Worm (Caenorhabditis elegans) whole organism, L3 larva: ENCODE results near the gene F54H12.7.
"Not testable (repeated sequence)": the region's sequence is repeated elsewhere in the genome, so short reads cannot be mapped to it uniquely, and the experiment has no call there.

ENCODE experiments used
- R02D3.7 ChIP-seq: fragments of 150-350 bp; optimal IDR thresholded peaks from 2 replicates; lab custom pipeline; 2014; ENCODE audit warnings: missing biosample characterization, missing genetic modification characterization
- ama-1 ChIP-seq: fragments of 150-350 bp; optimal IDR thresholded peaks from 2 replicates; lab custom pipeline; 2018
- ceh-28 ChIP-seq: fragments of 150-350 bp; optimal IDR thresholded peaks from 2 replicates; lab custom pipeline; 2014; ENCODE audit warnings: missing biosample characterization, missing genetic modification reagents, missing genetic modification characterization
- ceh-82 ChIP-seq: fragments of 150-350 bp; optimal IDR thresholded peaks from 2 replicates; lab custom pipeline; 2014; ENCODE audit warnings: missing biosample characterization, missing genetic modification characterization
- ceh-9 ChIP-seq: sonication (generic microtip); optimal IDR thresholded peaks from 2 replicates; lab custom pipeline; 2018; ENCODE audit warnings: missing biosample characterization, missing genetic modification characterization
- daf-12 ChIP-seq: fragments of 150-350 bp; optimal IDR thresholded peaks from 2 replicates; lab custom pipeline; 2014; ENCODE audit warnings: missing biosample characterization, missing genetic modification reagents, missing genetic modification characterization
- egl-27 ChIP-seq: sonication (generic microtip); optimal IDR thresholded peaks from 4 replicates; lab custom pipeline; 2017; ENCODE audit warnings: missing biosample characterization, missing genetic modification reagents, missing genetic modification characterization
- egl-5 ChIP-seq: fragments of 150-350 bp; optimal IDR thresholded peaks from 2 replicates; lab custom pipeline; 2017; ENCODE audit warnings: missing biosample characterization, missing genetic modification reagents, missing genetic modification characterization, inconsistent platforms
- elt-2 ChIP-seq: sonication (generic microtip); optimal IDR thresholded peaks from 2 replicates; lab custom pipeline; 2016; ENCODE audit warnings: missing genetic modification reagents, mild to moderate bottlenecking, missing genetic modification characterization, missing compliant biosample characterization
- elt-3 ChIP-seq, 3 experiments: fragments of 150-350 bp in 1 of 3; sonication (generic microtip) in 2 of 3; optimal IDR thresholded peaks; 2 replicates in 2 of 3; 4 replicates in 1 of 3; lab custom pipeline; 2014 to 2017; ENCODE audit warnings: missing biosample characterization in 3 of 3, missing genetic modification characterization in 3 of 3
- eor-1 ChIP-seq, 2 experiments: fragments of 150-350 bp; optimal IDR thresholded peaks; 2 replicates each; lab custom pipeline; 2014 to 2018; ENCODE audit warnings: missing biosample characterization in 2 of 2, missing genetic modification characterization in 2 of 2
- fkh-10 ChIP-seq: sonication (generic microtip); optimal IDR thresholded peaks from 2 replicates; lab custom pipeline; 2017; ENCODE audit warnings: missing biosample characterization, missing genetic modification reagents, missing genetic modification characterization
- fkh-2 ChIP-seq: fragments of 150-350 bp; optimal IDR thresholded peaks from 2 replicates; lab custom pipeline; 2014; ENCODE audit warnings: missing biosample characterization, missing genetic modification reagents, missing genetic modification characterization
- fos-1 ChIP-seq: fragments of 150-350 bp; optimal IDR thresholded peaks from 2 replicates; lab custom pipeline; 2014; ENCODE audit warnings: missing biosample characterization, missing genetic modification characterization
- jun-1 ChIP-seq: fragments of 150-350 bp; optimal IDR thresholded peaks from 2 replicates; lab custom pipeline; 2014; ENCODE audit warnings: missing biosample characterization, missing genetic modification reagents, missing genetic modification characterization
- lin-39 ChIP-seq: fragments of 150-350 bp; optimal IDR thresholded peaks from 2 replicates; lab custom pipeline; 2018; ENCODE audit warnings: missing biosample characterization, missing genetic modification reagents, missing genetic modification characterization
- mdl-1 ChIP-seq: fragments of 150-350 bp; optimal IDR thresholded peaks from 2 replicates; lab custom pipeline; 2014; ENCODE audit warnings: missing biosample characterization, missing genetic modification characterization
- nfya-1 ChIP-seq: sonication (generic microtip); optimal IDR thresholded peaks from 2 replicates; lab custom pipeline; 2017; ENCODE audit warnings: missing genetic modification characterization, mild to moderate bottlenecking, missing compliant biosample characterization, antibody characterized with exemption, moderate library complexity; ENCODE audit not compliant: insufficient read depth
- nhr-23 ChIP-seq: fragments of 150-350 bp; optimal IDR thresholded peaks from 2 replicates; lab custom pipeline; 2014; ENCODE audit warnings: missing biosample characterization, missing genetic modification reagents, missing genetic modification characterization
- nhr-237 ChIP-seq: fragments of 150-350 bp; optimal IDR thresholded peaks from 2 replicates; lab custom pipeline; 2014; ENCODE audit warnings: missing biosample characterization, missing genetic modification characterization
- nhr-28 ChIP-seq: fragments of 150-350 bp; optimal IDR thresholded peaks from 2 replicates; lab custom pipeline; 2014; ENCODE audit warnings: missing biosample characterization, missing genetic modification characterization
- nhr-43 ChIP-seq: sonication (generic microtip); optimal IDR thresholded peaks from 2 replicates; lab custom pipeline; 2016; ENCODE audit warnings: mild to moderate bottlenecking, missing genetic modification characterization, missing compliant biosample characterization; ENCODE audit not compliant: poor library complexity, severe bottlenecking
- nhr-67 ChIP-seq: fragments of 150-350 bp; optimal IDR thresholded peaks from 2 replicates; lab custom pipeline; 2014; ENCODE audit warnings: missing biosample characterization, missing genetic modification characterization
- nhr-76 ChIP-seq: fragments of 150-350 bp; sonication (generic microtip); optimal IDR thresholded peaks from 5 replicates; lab custom pipeline; 2014; ENCODE audit warnings: missing biosample characterization, missing genetic modification characterization
- pha-4 ChIP-seq: fragments of 150-350 bp; optimal IDR thresholded peaks from 2 replicates; lab custom pipeline; 2014; ENCODE audit warnings: missing biosample characterization, missing genetic modification reagents, missing genetic modification characterization
- sea-2 ChIP-seq: fragments of 150-350 bp; sonication (generic microtip); optimal IDR thresholded peaks from 4 replicates; lab custom pipeline; 2014; ENCODE audit warnings: missing biosample characterization, missing genetic modification reagents, missing genetic modification characterization
- skn-1 ChIP-seq: fragments of 150-350 bp; optimal IDR thresholded peaks from 2 replicates; lab custom pipeline; 2014; ENCODE audit warnings: missing biosample characterization, missing genetic modification characterization
- snpc-4 ChIP-seq: fragments of 150-350 bp; optimal IDR thresholded peaks from 2 replicates; lab custom pipeline; 2014; ENCODE audit warnings: missing biosample characterization, missing genetic modification characterization
- tbx-2 ChIP-seq: sonication (generic microtip); optimal IDR thresholded peaks from 2 replicates; lab custom pipeline; 2016; ENCODE audit warnings: mild to moderate bottlenecking, missing genetic modification characterization, missing compliant biosample characterization
- unc-62 ChIP-seq: fragments of 150-350 bp; sonication (generic microtip); optimal IDR thresholded peaks from 4 replicates; lab custom pipeline; 2014; ENCODE audit warnings: missing biosample characterization, missing genetic modification reagents, missing genetic modification characterization
- ztf-11 ChIP-seq: fragments of 150-350 bp; optimal IDR thresholded peaks from 2 replicates; lab custom pipeline; 2014; ENCODE audit warnings: missing biosample characterization, missing genetic modification characterization

Gene F54H12.7

ce11 chrIII:7953208-7953607 lies 15.9 kb upstream of the F54H12.7 start, which contains the start of gene let-754:
Gene let-754 (minus strand): TSS chrIII:7953308.
- TF ChIP-seq R02D3.7 (tag; lab: Kevin White, UChicago), result no peak
- TF ChIP-seq nhr-23 (tag; lab: Kevin White, UChicago), result no peak
- TF ChIP-seq nhr-28 (tag; lab: Kevin White, UChicago), result no peak
- TF ChIP-seq unc-62 (GFP tag; lab: Kevin White, UChicago), result no peak
- TF ChIP-seq fos-1 (tag; lab: Kevin White, UChicago), result no peak
- TF ChIP-seq ceh-9 (tag; lab: Kevin White, UChicago), result no peak
- TF ChIP-seq fkh-10 (GFP tag; lab: Kevin White, UChicago), result no peak
- TF ChIP-seq sea-2 (GFP tag; lab: Kevin White, UChicago), result no peak
- no peak for TF ChIP-seq daf-12 (tag; lab: Kevin White, UChicago)

ce11 chrIII:7956965-7957364 lies 12.2 kb upstream of the F54H12.7 start, which contains the start of gene C29E4.9:
Gene C29E4.9 (minus strand): TSS chrIII:7957065.
- TF ChIP-seq nhr-237 (no peak), ceh-9 (tag; lab: Kevin White, UChicago) (no peak), ama-1 (lab: Kevin White, UChicago) (no peak), eor-1 (tag; optimal IDR thresholded peaks at IDR 0.05; lab: Kevin White, UChicago) (no peak), daf-12 (tag; lab: Kevin White, UChicago) (no peak), ztf-11 (tag; lab: Kevin White, UChicago) (no peak), egl-27 (tag; lab: Kevin White, UChicago) (no peak), snpc-4 (tag; lab: Kevin White, UChicago) (no peak), fkh-2 (tag; lab: Kevin White, UChicago) (no peak), egl-5 (tag; lab: Kevin White, UChicago) (no peak), nhr-76 (tag; lab: Kevin White, UChicago) (no peak), nhr-67 (tag; lab: Kevin White, UChicago) (no peak)
- TF ChIP-seq, all 47 proteins: peak for 0

- TF ChIP-seq pha-4 (tag; lab: Kevin White, UChicago) (peak; percentile 66), nfya-1 (peak; percentile 32), nhr-23 (tag; lab: Kevin White, UChicago) (peak; percentile 30), jun-1 (tag; lab: Kevin White, UChicago) (no peak)
- TF ChIP-seq, all 47 proteins: peak for 3
Measured at ce11 chrIII:7958085-7958484, 11.1 kb upstream of the F54H12.7 start, which contains the start of gene C29E4.11. Gene C29E4.11 (minus strand): TSS chrIII:7958114.

- TF ChIP-seq nhr-23 (tag; lab: Kevin White, UChicago); eor-1 (tag; optimal IDR thresholded peaks at IDR 0.05; lab: Kevin White, UChicago); tbx-2 (tag; lab: Kevin White, UChicago): not testable (repeated sequence)
- TF ChIP-seq, all 47 proteins: peak for 0; not testable (repeated sequence) for 47
Measured at ce11 chrIII:7958922-7959609, 10.1 kb upstream of the F54H12.7 start, which contains the start of gene F54H12.10. Gene F54H12.10 (minus strand): TSS chrIII:7958972.

ce11 chrIII:7962641-7963040 lies 6.5 kb upstream of the F54H12.7 start, which contains the start of gene F54H12.4:
Gene F54H12.4 (minus strand): TSS chrIII:7962741.
- TF ChIP-seq nhr-237; unc-62 (GFP tag; lab: Kevin White, UChicago); nhr-43 (tag; lab: Kevin White, UChicago): not testable (repeated sequence)

ce11 chrIII:7964281-7964680 lies 4.9 kb upstream of the F54H12.7 start, which contains the start of gene F54H12.2:
Gene F54H12.2 (plus strand): TSS chrIII:7964581.
- TF ChIP-seq ceh-28 (tag; lab: Kevin White, UChicago); mdl-1; R02D3.7 (tag; lab: Kevin White, UChicago): not testable (repeated sequence)

- no peak for TF ChIP-seq egl-5 (tag; lab: Kevin White, UChicago)
- no peak for TF ChIP-seq skn-1
- TF ChIP-seq elt-2 (tag; lab: Kevin White, UChicago), result no peak
- TF ChIP-seq lin-39, result no peak
- no peak for TF ChIP-seq fos-1 (tag; lab: Kevin White, UChicago)
- no peak for TF ChIP-seq R02D3.7 (tag; lab: Kevin White, UChicago)
- TF ChIP-seq ceh-82 (tag; lab: Kevin White, UChicago), result no peak
- TF ChIP-seq nhr-76 (tag; lab: Kevin White, UChicago), result no peak
- no peak for TF ChIP-seq elt-3 (tag; optimal IDR thresholded peaks at IDR 0.05; lab: Kevin White, UChicago)
Measured at ce11 chrIII:7972061-7972460, 2.9 kb downstream of the F54H12.7 start, which contains the start of gene F54H12.5. Gene F54H12.5 (minus strand): TSS chrIII:7972161.
